Fruit fly (Drosophila melanogaster) whole organism, embryonic: ENCODE data around the gene scramb2.
A peak's percentile ranks its signal among the peaks of the same experiment; 100 is the strongest.

ENCODE experiments used
- Asciz ChIP-seq: fragments of 200-800 bp; sonication (Bioruptor generic); optimal IDR thresholded peaks from 2 replicates; lab custom pipeline; 2017; ENCODE audit warnings: missing biosample characterization, mild to moderate bottlenecking, missing genetic modification characterization, missing genetic modification reagents
- Blimp-1 ChIP-seq: fragments of 200-800 bp; sonication (Bioruptor generic); optimal IDR thresholded peaks from 3 replicates; lab custom pipeline; 2018; ENCODE audit warnings: missing biosample characterization, missing genetic modification characterization, mild to moderate bottlenecking, moderate library complexity, missing genetic modification reagents
- CG10979 ChIP-seq: fragments of 200-800 bp; sonication (Bioruptor generic); optimal IDR thresholded peaks from 2 replicates; lab custom pipeline; 2018; ENCODE audit warnings: missing biosample characterization, mild to moderate bottlenecking, missing genetic modification characterization, moderate library complexity
- CG11093 ChIP-seq: fragments of 200-800 bp; sonication (Bioruptor generic); IDR thresholded peaks from 3 replicates; pipeline ENCODE4 v1.3.6; 2022; ENCODE audit warnings: missing biosample characterization, missing genetic modification characterization
- CG11695 ChIP-seq: fragments of 200-800 bp; sonication (Bioruptor generic); IDR thresholded peaks from 3 replicates; pipeline ENCODE4 v1.3.6; 2022; ENCODE audit warnings: missing biosample characterization, missing genetic modification characterization
- CG12391 ChIP-seq: fragments of 200-800 bp; sonication (Bioruptor generic); optimal IDR thresholded peaks from 3 replicates; lab custom pipeline; 2018; ENCODE audit warnings: missing biosample characterization, mild to moderate bottlenecking, missing genetic modification characterization, moderate library complexity
- CG13287 ChIP-seq: fragments of 200-800 bp; sonication (Bioruptor generic); IDR thresholded peaks from 2 replicates; pipeline ENCODE4 v1.3.6; 2022; ENCODE audit warnings: missing biosample characterization, missing genetic modification characterization; ENCODE audit not compliant: partially characterized antibody
- CG14014 ChIP-seq: fragments of 200-800 bp; sonication (Bioruptor generic); IDR thresholded peaks from 2 replicates; pipeline ENCODE4 v1.3.6; 2022; ENCODE audit warnings: missing biosample characterization, missing genetic modification characterization
- CG16863 ChIP-seq: fragments of 200-800 bp; sonication (Bioruptor generic); optimal IDR thresholded peaks from 3 replicates; lab custom pipeline; 2016; ENCODE audit warnings: missing biosample characterization, missing genetic modification characterization
- CG18764 ChIP-seq: fragments of 200-800 bp; sonication (Bioruptor generic); optimal IDR thresholded peaks from 3 replicates; lab custom pipeline; 2016; ENCODE audit warnings: missing biosample characterization, missing genetic modification characterization
- CG2199 ChIP-seq: fragments of 200-800 bp; sonication (Bioruptor generic); IDR thresholded peaks from 3 replicates; pipeline ENCODE4 v1.3.6; 2022; ENCODE audit warnings: missing biosample characterization, missing genetic modification characterization
- CG2875 ChIP-seq: fragments of 200-800 bp; sonication (Bioruptor generic); optimal IDR thresholded peaks from 2 replicates; lab custom pipeline; 2017; ENCODE audit warnings: missing biosample characterization, mild to moderate bottlenecking, missing genetic modification characterization, missing genetic modification reagents
- CG31365 ChIP-seq: fragments of 200-800 bp; sonication (Bioruptor generic); optimal IDR thresholded peaks from 2 replicates; lab custom pipeline; 2018; ENCODE audit warnings: missing biosample characterization, mild to moderate bottlenecking, missing genetic modification characterization
- CG31388 ChIP-seq: fragments of 200-800 bp; sonication (Bioruptor generic); optimal IDR thresholded peaks from 2 replicates; lab custom pipeline; 2016; ENCODE audit warnings: missing biosample characterization, missing genetic modification characterization
- CG31441 ChIP-seq: fragments of 200-800 bp; sonication (Bioruptor generic); IDR thresholded peaks from 2 replicates; pipeline ENCODE4 v1.3.6; 2022; ENCODE audit warnings: missing biosample characterization, missing genetic modification characterization
- CG34224 ChIP-seq: fragments of 200-800 bp; sonication (Bioruptor generic); IDR thresholded peaks from 3 replicates; pipeline ENCODE4 v1.3.6; 2022; ENCODE audit warnings: missing biosample characterization, missing genetic modification characterization; ENCODE audit not compliant: partially characterized antibody
- CG6854 ChIP-seq: fragments of 200-800 bp; sonication (Bioruptor generic); optimal IDR thresholded peaks from 3 replicates; lab custom pipeline; 2017; ENCODE audit warnings: missing biosample characterization, mild to moderate bottlenecking, missing genetic modification characterization
- CG8924 ChIP-seq: fragments of 200-800 bp; optimal IDR thresholded peaks from 3 replicates; lab custom pipeline; 2019; ENCODE audit warnings: missing biosample characterization, mild to moderate bottlenecking, missing genetic modification characterization, moderate library complexity
- CG9437 ChIP-seq: fragments of 200-800 bp; sonication (Bioruptor generic); optimal IDR thresholded peaks from 2 replicates; lab custom pipeline; 2018; ENCODE audit warnings: missing biosample characterization, mild to moderate bottlenecking, missing genetic modification characterization
- CG9609 ChIP-seq: fragments of 200-800 bp; sonication (Bioruptor generic); optimal IDR thresholded peaks from 3 replicates; lab custom pipeline; 2016; ENCODE audit warnings: missing biosample characterization, missing genetic modification characterization
- CHES-1-like ChIP-seq: fragments of 200-800 bp; sonication (Bioruptor generic); optimal IDR thresholded peaks from 2 replicates; lab custom pipeline; 2016; ENCODE audit warnings: missing biosample characterization, missing genetic modification characterization
- Dad ChIP-seq: fragments of 200-800 bp; sonication (Bioruptor generic); optimal IDR thresholded peaks from 3 replicates; lab custom pipeline; 2016; ENCODE audit warnings: missing biosample characterization, missing genetic modification characterization
- Dek ChIP-seq: fragments of 200-800 bp; sonication (Bioruptor generic); optimal IDR thresholded peaks from 3 replicates; lab custom pipeline; 2019; ENCODE audit warnings: missing biosample characterization, mild to moderate bottlenecking, missing genetic modification characterization, moderate library complexity
- Dip2 ChIP-seq: fragments of 200-800 bp; sonication (Bioruptor generic); IDR thresholded peaks from 2 replicates; pipeline ENCODE4 v1.3.6; 2022; ENCODE audit warnings: missing biosample characterization, missing genetic modification characterization
- Dll ChIP-seq: fragments of 200-800 bp; sonication (Bioruptor generic); IDR thresholded peaks from 4 replicates; pipeline ENCODE4 v1.3.6; 2022; ENCODE audit warnings: missing biosample characterization, missing genetic modification characterization; ENCODE audit not compliant: partially characterized antibody
- Drgx ChIP-seq: fragments of 200-800 bp; sonication (Bioruptor generic); IDR thresholded peaks from 2 replicates; pipeline ENCODE4 v1.3.6; 2022; ENCODE audit warnings: missing biosample characterization, missing genetic modification characterization
- Ets97D ChIP-seq: fragments of 200-800 bp; sonication (Bioruptor generic); optimal IDR thresholded peaks from 3 replicates; lab custom pipeline; 2016; ENCODE audit warnings: missing biosample characterization, missing genetic modification characterization
- GATAe ChIP-seq: fragments of 200-800 bp; sonication (Bioruptor generic); conservative IDR thresholded peaks from 2 replicates; pipeline ENCODE4 v1.3.6; 2022; ENCODE audit warnings: missing biosample characterization, missing genetic modification characterization
- HLHmδ ChIP-seq: fragments of 200-800 bp; sonication (Bioruptor generic); optimal IDR thresholded peaks from 2 replicates; lab custom pipeline; 2018; ENCODE audit warnings: missing biosample characterization, mild to moderate bottlenecking, missing genetic modification characterization, moderate library complexity
- Hr3 ChIP-seq: fragments of 200-800 bp; sonication (Bioruptor generic); optimal IDR thresholded peaks from 3 replicates; lab custom pipeline; 2016; ENCODE audit warnings: missing biosample characterization, missing genetic modification characterization
- Meics ChIP-seq: fragments of 200-800 bp; sonication (Bioruptor generic); optimal IDR thresholded peaks from 2 replicates; lab custom pipeline; 2017; ENCODE audit warnings: missing biosample characterization, mild to moderate bottlenecking, missing genetic modification characterization
- Sox100B ChIP-seq: fragments of 200-800 bp; sonication (Bioruptor generic); optimal IDR thresholded peaks from 3 replicates; lab custom pipeline; 2018; ENCODE audit warnings: missing biosample characterization, mild to moderate bottlenecking, missing genetic modification characterization
- Trl ChIP-seq, 3 experiments: fragments of >200 bp in 2 of 3; fragments of 200-800 bp in 1 of 3; sonication (Bioruptor generic) in 1 of 3; optimal IDR thresholded peaks; 2 replicates in 1 of 3; 3 replicates in 2 of 3; lab custom pipeline; 2016 to 2017; ENCODE audit warnings: missing biosample characterization in 1 of 3, missing genetic modification characterization in 1 of 3
- ac ChIP-seq: fragments of 200-800 bp; sonication (Bioruptor generic); optimal IDR thresholded peaks from 3 replicates; lab custom pipeline; 2017; ENCODE audit warnings: missing biosample characterization, mild to moderate bottlenecking, missing genetic modification characterization
- ase ChIP-seq: fragments of 200-800 bp; sonication (Bioruptor generic); IDR thresholded peaks from 3 replicates; pipeline ENCODE4 v1.3.6; 2022; ENCODE audit warnings: missing biosample characterization, missing genetic modification characterization
- chm ChIP-seq: fragments of 200-800 bp; sonication (Bioruptor generic); IDR thresholded peaks from 2 replicates; pipeline ENCODE4 v1.3.6; 2022; ENCODE audit warnings: missing biosample characterization, missing genetic modification characterization
- croc ChIP-seq: fragments of 200-800 bp; sonication (Bioruptor generic); conservative IDR thresholded peaks from 3 replicates; pipeline ENCODE4 v1.3.6; 2022; ENCODE audit warnings: missing biosample characterization, missing genetic modification characterization
- fd96Cb ChIP-seq: fragments of 200-800 bp; sonication (Bioruptor generic); optimal IDR thresholded peaks from 2 replicates; lab custom pipeline; 2018; ENCODE audit warnings: missing biosample characterization, mild to moderate bottlenecking, missing genetic modification characterization, moderate library complexity
- hb ChIP-seq: fragments of 200-800 bp; sonication (Bioruptor generic); IDR thresholded peaks from 3 replicates; pipeline ENCODE4 v1.3.6; 2022; ENCODE audit warnings: missing biosample characterization, missing genetic modification characterization; ENCODE audit not compliant: partially characterized antibody
- hth ChIP-seq: fragments of >200 bp; optimal IDR thresholded peaks from 2 replicates; lab custom pipeline; 2017; ENCODE audit warnings: inconsistent platforms
- inv ChIP-seq: fragments of 200-800 bp; sonication (Bioruptor generic); IDR thresholded peaks from 2 replicates; pipeline ENCODE4 v1.3.6; 2022; ENCODE audit warnings: missing biosample characterization, missing genetic modification characterization; ENCODE audit not compliant: partially characterized antibody
- mam ChIP-seq: fragments of 200-800 bp; sonication (Bioruptor generic); optimal IDR thresholded peaks from 3 replicates; lab custom pipeline; 2016; ENCODE audit warnings: missing biosample characterization, missing genetic modification characterization
- otp ChIP-seq: fragments of 200-800 bp; sonication (Bioruptor generic); IDR thresholded peaks from 3 replicates; pipeline ENCODE4, ENCODE4 v1.3.6; 2022; ENCODE audit warnings: missing biosample characterization, missing genetic modification characterization
- rib ChIP-seq: fragments of 200-800 bp; sonication (Bioruptor generic); IDR thresholded peaks from 2 replicates; pipeline ENCODE4 v1.3.6; 2022; ENCODE audit warnings: missing biosample characterization, missing genetic modification characterization
- schlank ChIP-seq: fragments of 200-800 bp; sonication (Bioruptor generic); optimal IDR thresholded peaks from 2 replicates; lab custom pipeline; 2018; ENCODE audit warnings: missing biosample characterization, mild to moderate bottlenecking, missing genetic modification characterization
- sr ChIP-seq: fragments of 200-800 bp; sonication (Bioruptor generic); IDR thresholded peaks from 3 replicates; pipeline ENCODE4 v1.3.6; 2022; ENCODE audit warnings: missing biosample characterization, missing genetic modification characterization
- ssp ChIP-seq: fragments of 200-800 bp; sonication (Bioruptor generic); IDR thresholded peaks from 2 replicates; pipeline ENCODE4 v1.3.6; 2022; ENCODE audit warnings: missing biosample characterization, missing genetic modification characterization
- trem ChIP-seq: fragments of 200-800 bp; optimal IDR thresholded peaks from 3 replicates; lab custom pipeline; 2019; ENCODE audit warnings: missing biosample characterization, mild to moderate bottlenecking, missing genetic modification characterization, moderate library complexity
- unpg ChIP-seq: fragments of 200-800 bp; sonication (Bioruptor generic); optimal IDR thresholded peaks from 3 replicates; lab custom pipeline; 2018; ENCODE audit warnings: missing biosample characterization, mild to moderate bottlenecking, missing genetic modification characterization, moderate library complexity
- zfh1 ChIP-seq: fragments of 200-800 bp; sonication (Bioruptor generic); IDR thresholded peaks from 3 replicates; pipeline ENCODE4 v1.3.6; 2022; ENCODE audit warnings: missing biosample characterization, missing genetic modification characterization

Gene scramb2

dm6 chr3L:3077568-3078107 lies 31.0 kb upstream of the scramb2 start (continued):
- TF ChIP-seq fd96Cb, result no peak
- peak; percentile 20 for TF ChIP-seq CG6854
- no peak for TF ChIP-seq Dad
- TF ChIP-seq ssp (GFP tag; lab: Robert Waterston, UW), result no peak
- no peak for TF ChIP-seq ac (GFP tag; lab: Kevin White, UChicago)
- peak; percentile 45 for TF ChIP-seq Dek
- TF ChIP-seq CG18764, result no peak
- TF ChIP-seq GATAe (GFP tag; lab: Robert Waterston, UW), result peak; percentile 49
- peak; percentile 52; the same call in 2 of the 3 replicates for TF ChIP-seq CG11695 (GFP tag; lab: Robert Waterston, UW)
- peak; percentile 58 for TF ChIP-seq CG31365 (tag; lab: Kevin White, UChicago)
- 0 out of 2 replicates have a peak, but pooled peaks have one; percentile 27 for TF ChIP-seq inv
- TF ChIP-seq Meics (GFP tag; lab: Kevin White, UChicago), result peak; percentile 33
- peak; percentile 62; the same call in 1 of the 3 replicates for TF ChIP-seq otp (GFP tag; lab: Robert Waterston, UW)
- TF ChIP-seq Sox100B (GFP tag; lab: Kevin White, UChicago), result no peak
- TF ChIP-seq zfh1, result 0 out of 3 replicates have a peak, but pooled peaks have one; percentile 10
- no peak for TF ChIP-seq CG16863
- TF ChIP-seq mam, result peak; percentile 16
- no peak for TF ChIP-seq CG10979
- TF ChIP-seq Ets97D (GFP tag; lab: Kevin White, UChicago), result no peak
- no peak for TF ChIP-seq CG9609 (GFP tag; lab: Kevin White, UChicago)
- TF ChIP-seq rib, result peak; percentile 74; the same call in 1 of the 2 replicates
- TF ChIP-seq unpg (GFP tag; lab: Kevin White, UChicago), result peak; percentile 13
- peak; percentile 59; the same call in 1 of the 2 replicates for TF ChIP-seq chm (GFP tag; lab: Robert Waterston, UW)
- TF ChIP-seq CG31388 (GFP tag; lab: Kevin White, UChicago), result no peak
- no peak for TF ChIP-seq CG31441
- no peak for TF ChIP-seq Hr3
- TF ChIP-seq schlank (tag; lab: Kevin White, UChicago), result no peak
- TF ChIP-seq Dll, result 0 out of 4 replicates have a peak, but pooled peaks have one; percentile 24
- TF ChIP-seq croc, result no peak
- TF ChIP-seq CG8924 (tag; lab: Kevin White, UChicago), result no peak
- TF ChIP-seq ase, result no peak
- no peak for TF ChIP-seq CG11093 (GFP tag; lab: Robert Waterston, UW)
- TF ChIP-seq CHES-1-like (GFP tag; lab: Kevin White, UChicago), result peak; percentile 63
- no peak for TF ChIP-seq CG9437 (GFP tag; lab: Kevin White, UChicago)
- TF ChIP-seq CG14014 (GFP tag; lab: Robert Waterston, UW), result peak; percentile 57; the same call in 1 of the 2 replicates
- peak; percentile 62 for TF ChIP-seq Drgx (GFP tag; lab: Robert Waterston, UW)
- peak; percentile 49; the same call in 1 of the 2 replicates for TF ChIP-seq CG13287 (GFP tag; lab: Robert Waterston, UW)
- no peak for TF ChIP-seq trem (tag; lab: Kevin White, UChicago)
- no peak for TF ChIP-seq CG12391 (tag; lab: Kevin White, UChicago)
- TF ChIP-seq Trl (optimal IDR thresholded peaks at IDR 0.05; lab: Kevin White, UChicago), result peak; percentile 60 to 87
- TF ChIP-seq Trl (GFP tag; optimal IDR thresholded peaks at IDR 0.05; lab: Kevin White, UChicago), result peak; percentile 68
- no peak for TF ChIP-seq CG2199 (GFP tag; lab: Robert Waterston, UW)
- TF ChIP-seq Blimp-1, result no peak
- TF ChIP-seq hb (GFP tag; lab: Robert Waterston, UW), result no peak
- TF ChIP-seq HLHmδ (GFP tag; lab: Kevin White, UChicago), result no peak
- no peak for TF ChIP-seq Dip2 (GFP tag; lab: Robert Waterston, UW)
- no peak for TF ChIP-seq CG2875 (GFP tag; lab: Kevin White, UChicago)
- TF ChIP-seq CG34224 (GFP tag; lab: Robert Waterston, UW), result peak; percentile 47; the same call in 2 of the 3 replicates
- peak; percentile 96 for TF ChIP-seq sr (GFP tag; lab: Robert Waterston, UW)
- TF ChIP-seq Asciz (GFP tag; lab: Kevin White, UChicago), result peak; percentile 48
- no peak for TF ChIP-seq hth (lab: Kevin White, UChicago)
